Worm (Caenorhabditis elegans) whole organism, L2 larva: ENCODE results near the gene pag-3.

ENCODE experiments used
- aly-2 ChIP-seq: fragments of 150-350 bp; optimal IDR thresholded peaks from 2 replicates; lab custom pipeline; 2014; ENCODE audit warnings: missing biosample characterization, missing genetic modification characterization
- ama-1 ChIP-seq: fragments of 150-350 bp; optimal IDR thresholded peaks from 2 replicates; lab custom pipeline; 2018; ENCODE audit warnings: inconsistent platforms
- dmd-4 ChIP-seq: sonication (generic microtip); optimal IDR thresholded peaks from 2 replicates; lab custom pipeline; 2017; ENCODE audit warnings: missing biosample characterization, missing genetic modification characterization
- elt-3 ChIP-seq: sonication (generic microtip); optimal IDR thresholded peaks from 2 replicates; lab custom pipeline; 2017; ENCODE audit warnings: missing biosample characterization, missing genetic modification characterization
- lin-13 ChIP-seq: fragments of 150-350 bp; optimal IDR thresholded peaks from 2 replicates; lab custom pipeline; 2014; ENCODE audit warnings: missing biosample characterization, missing genetic modification reagents, missing genetic modification characterization
- nhr-25 ChIP-seq: fragments of 150-350 bp; sonication (generic microtip); optimal IDR thresholded peaks from 3 replicates; lab custom pipeline; 2014; ENCODE audit warnings: missing biosample characterization, missing genetic modification characterization
- nhr-77 ChIP-seq: fragments of 150-350 bp; optimal IDR thresholded peaks from 2 replicates; lab custom pipeline; 2014; ENCODE audit warnings: missing biosample characterization, missing genetic modification characterization
- unc-39 ChIP-seq: fragments of 150-350 bp; optimal IDR thresholded peaks from 2 replicates; lab custom pipeline; 2014; ENCODE audit warnings: missing biosample characterization, missing genetic modification characterization
- unc-62 ChIP-seq: fragments of 150-350 bp; optimal IDR thresholded peaks from 2 replicates; lab custom pipeline; 2014; ENCODE audit warnings: missing biosample characterization, missing genetic modification reagents, missing genetic modification characterization
- ztf-4 ChIP-seq: fragments of 150-350 bp; optimal IDR thresholded peaks from 2 replicates; lab custom pipeline; 2014; ENCODE audit warnings: missing biosample characterization, missing genetic modification characterization

DNA sequence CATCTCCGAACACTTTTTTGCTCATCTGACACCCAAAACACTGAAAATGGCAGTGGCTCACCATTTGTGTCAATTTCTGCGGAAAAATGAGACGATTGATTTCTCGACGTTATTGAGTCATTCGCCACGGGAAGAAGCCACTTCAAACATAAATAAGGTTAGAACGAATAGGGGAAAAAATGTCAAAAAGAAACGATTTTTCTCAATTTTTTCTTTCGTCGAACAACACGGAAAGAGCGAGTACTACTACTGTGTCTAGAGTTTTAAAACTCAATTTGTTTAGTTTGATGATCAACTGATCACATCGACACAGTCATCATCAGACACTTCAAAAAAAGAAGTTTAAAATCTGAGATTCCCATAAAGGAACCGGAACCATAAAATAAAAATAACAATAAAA lies 33.6 kb downstream of the pag-3 start:
- TF ChIP-seq lin-13 (GFP tag; lab: Kevin White, UChicago) (no peak), ama-1 (lab: Kevin White, UChicago) (no peak), dmd-4 (tag; lab: Kevin White, UChicago) (no peak), nhr-25 (no peak), nhr-77 (tag; lab: Kevin White, UChicago) (no peak), unc-62 (GFP tag; lab: Kevin White, UChicago) (no peak), ztf-4 (no peak), elt-3 (tag; lab: Kevin White, UChicago) (no peak), aly-2 (no peak), unc-39 (no peak)
